Worm (Caenorhabditis elegans) whole organism, early embryonic: ENCODE results near the gene C05C12.6.

Experiments used
- ama-1 ChIP-seq: fragments of 150-350 bp; optimal IDR thresholded peaks from 2 replicates; lab custom pipeline; 2014
- ets-7 ChIP-seq: sonication (generic microtip); optimal IDR thresholded peaks from 2 replicates; lab custom pipeline; 2016; ENCODE audit warnings: missing genotype, missing genetic modification characterization, missing compliant biosample characterization
- hmbx-1 ChIP-seq: sonication (generic microtip); optimal IDR thresholded peaks from 2 replicates; lab custom pipeline; 2016; ENCODE audit warnings: mild to moderate bottlenecking, missing genetic modification characterization, missing compliant biosample characterization
- hmg-4 ChIP-seq: fragments of 200-800 bp; sonication (Bioruptor generic); optimal IDR thresholded peaks from 2 replicates; lab custom pipeline; 2018; ENCODE audit warnings: mild to moderate bottlenecking, missing genetic modification characterization, missing compliant biosample characterization
- scrt-1 ChIP-seq: fragments of 200-800 bp; sonication (Bioruptor generic); IDR thresholded peaks from 2 replicates; pipeline ENCODE4 v1.3.6; 2022; ENCODE audit warnings: missing genetic modification characterization, missing compliant biosample characterization
- tbx-37 ChIP-seq: fragments of 200-800 bp; sonication (Bioruptor generic); conservative IDR thresholded peaks from 2 replicates; pipeline ENCODE4 v1.3.6; 2022; ENCODE audit warnings: missing genetic modification reagents, missing genetic modification characterization, missing compliant biosample characterization
- tra-4 ChIP-seq: sonication (generic microtip); optimal IDR thresholded peaks from 2 replicates; lab custom pipeline; 2017; ENCODE audit warnings: missing genetic modification characterization, missing compliant biosample characterization

DNA sequence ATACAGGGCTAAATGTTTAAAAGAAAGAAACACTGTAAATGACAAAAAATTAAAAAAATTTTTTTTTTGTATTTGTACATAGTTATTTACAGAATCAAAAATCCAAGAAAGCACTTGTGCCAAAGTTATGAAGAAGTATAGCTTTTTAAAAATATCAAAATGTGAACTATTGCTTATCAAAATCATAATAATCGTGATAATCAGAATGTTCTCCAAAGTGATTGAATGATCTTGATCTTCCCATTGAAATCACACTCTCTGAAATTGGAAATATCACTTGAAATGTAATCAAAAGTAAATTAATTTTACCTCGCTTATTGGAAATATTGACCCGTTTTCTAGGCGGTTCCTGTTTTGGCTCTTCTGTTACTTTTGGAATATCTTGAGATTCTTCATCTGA lies 14.7 kb downstream of the C05C12.6 start:
- TF ChIP-seq tra-4 = no peak
- no peak for TF ChIP-seq ama-1 (lab: Kevin White, UChicago)
- TF ChIP-seq hmbx-1 (tag; lab: Kevin White, UChicago) = no peak
- TF ChIP-seq tbx-37 (GFP tag; lab: Robert Waterston, UW) = no peak
- TF ChIP-seq scrt-1 (GFP tag; lab: Robert Waterston, UW) = no peak
- TF ChIP-seq ets-7 (tag; lab: Kevin White, UChicago) = no peak
- no peak for TF ChIP-seq hmg-4
